Worm (Caenorhabditis elegans): ENCODE measurements around the gene F53F1.2.

F53F1.2 gene

DNA sequence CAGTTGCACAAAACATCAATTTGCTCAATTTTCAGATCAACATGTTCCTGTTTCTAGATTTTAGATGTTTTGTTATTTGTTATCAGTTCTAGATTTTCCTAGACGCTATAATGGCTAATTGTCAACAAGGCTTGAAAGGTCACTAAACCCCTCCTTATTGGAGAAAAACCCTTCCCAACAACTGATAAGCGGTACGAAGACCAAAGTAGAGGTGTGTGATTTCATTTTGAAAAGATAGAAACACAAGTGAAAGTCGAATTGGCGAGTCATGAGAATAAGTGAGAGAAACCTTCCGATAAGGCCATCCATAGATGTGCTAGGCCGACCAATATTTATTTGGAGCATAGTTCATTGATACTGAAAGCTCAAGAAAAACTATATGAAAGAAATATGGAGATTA lies 33.0 kb upstream of the F53F1.2 start (continued):
- no peak for TF ChIP-seq nfya-2 (GFP tag; IDR thresholded peaks at IDR 0.05)
- no peak for TF ChIP-seq ztf-26 (tag; optimal IDR thresholded peaks at IDR 0.05)

ce11 chrV:13374532-13374931 lies 32.1 kb upstream of the F53F1.2 start:
- TF ChIP-seq K11D2.4 (GFP tag; IDR thresholded peaks at IDR 0.05) (no peak), lir-1 (GFP tag; conservative IDR thresholded peaks at IDR 0.05) (no peak), nhr-80 (tag; optimal IDR thresholded peaks at IDR 0.05) (peak; percentile 17), ekl-4 (GFP tag; IDR thresholded peaks at IDR 0.05) (no peak), ztf-25 (GFP tag; IDR thresholded peaks at IDR 0.05) (no peak), ZK185.1 (tag; optimal IDR thresholded peaks at IDR 0.05; ENCODE audit: poor library complexity, severe bottlenecking) (no peak), hmg-20 (GFP tag; IDR thresholded peaks at IDR 0.05) (no peak), lag-1 (GFP tag; IDR thresholded peaks at IDR 0.05) (no peak), B0336.3 (GFP tag; IDR thresholded peaks at IDR 0.05) (no peak), Y56A3A.18 (GFP tag; IDR thresholded peaks at IDR 0.05) (no peak), B0035.1 (tag; optimal IDR thresholded peaks at IDR 0.05) (no peak), egrh-3 (GFP tag; IDR thresholded peaks at IDR 0.05) (peak; percentile 63), T07F8.4 (tag; optimal IDR thresholded peaks at IDR 0.05) (no peak), F10E7.11 (tag; optimal IDR thresholded peaks at IDR 0.05) (no peak), zfh-2 (GFP tag; conservative IDR thresholded peaks at IDR 0.05) (peak; percentile 89), zim-3 (tag; optimal IDR thresholded peaks at IDR 0.05) (no peak), ceh-27 (GFP tag; optimal IDR thresholded peaks at IDR 0.05) (no peak), mxl-1 (tag; optimal IDR thresholded peaks at IDR 0.05) (no peak), F57A8.1 (GFP tag; optimal IDR thresholded peaks at IDR 0.05) (no peak), hrde-1 (tag; optimal IDR thresholded peaks at IDR 0.05; ENCODE audit: borderline replicate concordance) (no peak), D2030.7 (GFP tag; IDR thresholded peaks at IDR 0.05) (no peak), nfya-2 (GFP tag; IDR thresholded peaks at IDR 0.05) (no peak), nfyb-1 (GFP tag; IDR thresholded peaks at IDR 0.05) (no peak), rpc-1 (optimal IDR thresholded peaks at IDR 0.05) (no peak), rpc-1 (tag; optimal IDR thresholded peaks at IDR 0.05) (no peak), lin-26 (GFP tag; IDR thresholded peaks at IDR 0.05) (no peak), madf-3 (GFP tag; IDR thresholded peaks at IDR 0.05) (no peak), ceh-79 (tag; optimal IDR thresholded peaks at IDR 0.05) (no peak), dox-1 (GFP tag; IDR thresholded peaks at IDR 0.05) (peak; percentile 50; the same call in 1 of the 2 replicates), ztf-28 (GFP tag; IDR thresholded peaks at IDR 0.05) (no peak), chd-7 (tag; optimal IDR thresholded peaks at IDR 0.05) (no peak), F55B11.4 (tag; optimal IDR thresholded peaks at IDR 0.05; ENCODE audit: borderline replicate concordance, insufficient read depth) (no peak), Y79H2A.3 (GFP tag; conservative IDR thresholded peaks at IDR 0.05) (no peak)

ce11 chrV:13375861-13376260 lies 30.8 kb upstream of the F53F1.2 start:
- TF ChIP-seq F10E7.11 (tag; optimal IDR thresholded peaks at IDR 0.05) (no peak), cebp-1 (GFP tag; IDR thresholded peaks at IDR 0.05) (no peak), cebp-1 (tag; optimal IDR thresholded peaks at IDR 0.05) (peak; percentile 19)

DNA sequence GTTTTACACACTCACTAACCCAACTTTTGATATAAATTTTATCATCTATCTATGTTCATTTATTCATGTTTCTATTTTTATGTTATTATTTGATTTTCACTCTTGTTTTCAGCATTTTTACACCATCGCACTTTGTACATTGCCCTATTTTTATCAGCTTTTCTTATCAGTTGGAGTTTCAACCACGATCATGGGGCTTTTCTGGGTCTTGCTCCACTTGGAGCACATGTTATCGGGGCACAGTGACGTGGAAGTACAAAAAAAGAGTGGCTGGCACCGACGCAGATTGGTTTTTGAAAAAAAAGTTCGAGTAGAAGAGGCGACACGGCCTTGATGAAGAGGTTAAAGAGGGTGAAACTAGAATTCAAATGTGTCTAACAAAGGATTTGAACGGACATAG lies 29.5 kb upstream of the F53F1.2 start:
- TF ChIP-seq atf-7 (tag; optimal IDR thresholded peaks at IDR 0.05) (peak; percentile 67), Y95B8A.8 (GFP tag; IDR thresholded peaks at IDR 0.05) (0 out of 2 replicates have a peak, but pooled peaks have one; percentile 62), F33H1.4 (GFP tag; IDR thresholded peaks at IDR 0.05) (no peak), ekl-4 (GFP tag; IDR thresholded peaks at IDR 0.05) (no peak), ceh-27 (GFP tag; optimal IDR thresholded peaks at IDR 0.05) (no peak), F23B12.7 (tag; optimal IDR thresholded peaks at IDR 0.05; ENCODE audit: insufficient read depth) (no peak), nhr-179 (tag; optimal IDR thresholded peaks at IDR 0.05) (no peak), F52B5.7 (tag; optimal IDR thresholded peaks at IDR 0.05) (no peak), lag-1 (GFP tag; IDR thresholded peaks at IDR 0.05) (no peak), aptf-3 (GFP tag; IDR thresholded peaks at IDR 0.05) (no peak), tbx-9 (tag; optimal IDR thresholded peaks at IDR 0.05; ENCODE audit: borderline replicate concordance) (no peak), F10E7.11 (tag; optimal IDR thresholded peaks at IDR 0.05) (no peak), pbrm-1 (GFP tag; IDR thresholded peaks at IDR 0.05) (no peak), mel-28 (tag; optimal IDR thresholded peaks at IDR 0.05; ENCODE audit: borderline replicate concordance) (no peak), him-1 (tag; optimal IDR thresholded peaks at IDR 0.05) (no peak)
